Fruit fly (Drosophila melanogaster) whole organism, wandering third instar larva: ENCODE data around the gene RpS7.

ENCODE experiments used
- CG9705 ChIP-seq: fragments of 200-800 bp; sonication (Bioruptor generic); optimal IDR thresholded peaks from 2 replicates; lab custom pipeline; 2018; ENCODE audit warnings: missing biosample characterization, mild to moderate bottlenecking, missing genetic modification characterization
- GATAd ChIP-seq: sonication (Bioruptor generic); optimal IDR thresholded peaks from 2 replicates; lab custom pipeline; 2016; ENCODE audit warnings: missing biosample characterization, missing genetic modification characterization
- HLH106 ChIP-seq: fragments of 200-800 bp; optimal IDR thresholded peaks from 3 replicates; lab custom pipeline; 2019; ENCODE audit warnings: missing biosample characterization, mild to moderate bottlenecking, missing genetic modification characterization, moderate library complexity
- OdsH ChIP-seq: fragments of 200-800 bp; sonication (Bioruptor generic); optimal IDR thresholded peaks from 2 replicates; lab custom pipeline; 2016; ENCODE audit warnings: missing biosample characterization, mild to moderate bottlenecking, missing genetic modification characterization
- Sp1 ChIP-seq: fragments of 200-800 bp; sonication (Bioruptor generic); optimal IDR thresholded peaks from 3 replicates; lab custom pipeline; 2019; ENCODE audit warnings: missing biosample characterization, mild to moderate bottlenecking, missing genetic modification characterization, moderate library complexity
- lola ChIP-seq: fragments of >200 bp; optimal IDR thresholded peaks from 2 replicates; lab custom pipeline; 2017; ENCODE audit warnings: missing biosample characterization, missing genetic modification characterization
- psq ChIP-seq: fragments of 200-800 bp; sonication (Bioruptor generic); optimal IDR thresholded peaks from 3 replicates; lab custom pipeline; 2017; ENCODE audit warnings: missing biosample characterization, mild to moderate bottlenecking, missing genetic modification characterization, moderate library complexity
- rgr ChIP-seq: fragments of 200-800 bp; sonication (Bioruptor generic); optimal IDR thresholded peaks from 3 replicates; lab custom pipeline; 2016; ENCODE audit warnings: missing biosample characterization, mild to moderate bottlenecking, missing genetic modification characterization
- sage ChIP-seq: fragments of 200-800 bp; sonication (Bioruptor generic); optimal IDR thresholded peaks from 2 replicates; lab custom pipeline; 2016; ENCODE audit warnings: missing biosample characterization, mild to moderate bottlenecking, missing genetic modification characterization

dm6 chr3R:30215020-30215419, 6.2 kb upstream of the RpS7 start:
- TF ChIP-seq OdsH (no peak), lola (GFP tag; lab: Kevin White, UChicago) (no peak), rgr (GFP tag; lab: Kevin White, UChicago) (no peak), HLH106 (tag; lab: Kevin White, UChicago) (no peak), Sp1 (GFP tag; lab: Kevin White, UChicago) (no peak), psq (no peak), sage (no peak), GATAd (no peak), CG9705 (GFP tag; lab: Kevin White, UChicago) (no peak)
